Fruit fly (Drosophila melanogaster): ENCODE data around the gene CG15452.

dm6 chrX:20781120-20781519 is 35.4 kb upstream of the CG15452 start, which contains the start of gene CG32507:
- no peak for TF ChIP-seq Ets98B (GFP tag; IDR thresholded peaks at IDR 0.05)
- no peak for TF ChIP-seq CG13204 (GFP tag; optimal IDR thresholded peaks at IDR 0.05)
- no peak for TF ChIP-seq CG8301 (tag; optimal IDR thresholded peaks at IDR 0.05)
- TF ChIP-seq gl (tag; optimal IDR thresholded peaks at IDR 0.05) = no peak
